Fruit fly (Drosophila melanogaster): ENCODE results near the gene glu.

Gene glu

DNA sequence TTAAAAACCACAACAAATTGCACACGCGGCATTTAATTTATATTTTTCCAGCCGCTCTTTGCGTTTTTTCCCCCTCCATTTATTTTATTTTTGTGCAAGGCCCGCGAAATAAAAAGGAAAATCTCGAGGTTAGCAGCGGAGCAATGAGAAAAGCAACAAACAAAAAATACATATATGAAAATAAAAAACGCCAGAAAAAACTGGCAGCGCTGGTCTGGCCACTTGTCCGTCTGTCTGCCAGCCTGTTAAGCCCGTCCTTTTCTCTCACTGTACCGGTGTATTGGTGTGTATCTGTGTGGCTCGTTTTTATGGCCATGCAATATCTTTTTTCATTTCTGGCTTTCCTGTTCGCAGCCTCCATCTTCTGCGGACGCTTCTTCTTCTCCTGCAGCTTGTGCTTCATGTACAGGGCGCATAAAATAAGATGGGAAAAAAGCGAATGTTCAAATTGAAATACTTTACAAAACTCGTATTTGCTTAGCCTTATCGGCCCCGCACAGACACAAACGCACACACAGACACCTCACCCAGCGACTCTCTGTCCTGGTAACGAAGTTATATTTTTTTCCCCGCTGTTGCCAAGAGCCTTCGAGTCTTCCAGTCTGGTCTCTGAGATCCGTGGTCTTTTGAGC is 51.7 kb downstream of the glu start:
- no peak for TF ChIP-seq EcR (GFP tag; optimal IDR thresholded peaks at IDR 0.05)

dm6 chr2L:16685612-16685912 is 52.6 kb downstream of the glu start:
- TF ChIP-seq usp (GFP tag; optimal IDR thresholded peaks at IDR 0.05) (no peak), pan (optimal IDR thresholded peaks at IDR 0.05) (no peak), Dll (optimal IDR thresholded peaks at IDR 0.05) (no peak), EcR (GFP tag; optimal IDR thresholded peaks at IDR 0.05) (no peak), psq (optimal IDR thresholded peaks at IDR 0.05) (no peak), CG8478 (optimal IDR thresholded peaks at IDR 0.05) (no peak)

- peak in 1 of 2 experiments; percentile 65 for TF ChIP-seq EcR (GFP tag; optimal IDR thresholded peaks at IDR 0.05)
- no peak for TF ChIP-seq psq (optimal IDR thresholded peaks at IDR 0.05)
Observed at dm6 chr2L:16684908-16685611, 53.1 kb downstream of the glu start.

dm6 chr2L:16683958-16684877 is 54.0 kb downstream of the glu start, which contains the start of gene CG31807:
CG31807 (minus strand) TSS chr2L:16684008.
- TF ChIP-seq pan (optimal IDR thresholded peaks at IDR 0.05) (no peak), CG8478 (optimal IDR thresholded peaks at IDR 0.05) (no peak), psq (optimal IDR thresholded peaks at IDR 0.05) (no peak), EcR (GFP tag; optimal IDR thresholded peaks at IDR 0.05) (no peak), Dll (optimal IDR thresholded peaks at IDR 0.05) (no peak), usp (GFP tag; optimal IDR thresholded peaks at IDR 0.05) (no peak)

Data from whole organism.